Fruit fly (Drosophila melanogaster) whole organism, wandering third instar larva: Measurements from ENCODE around the gene CG7201.

Experiments used
- Abd-B ChIP-seq: fragments of >200 bp; optimal IDR thresholded peaks from 2 replicates; lab custom pipeline; 2017; ENCODE audit warnings: missing biosample characterization, missing genetic modification characterization
- CG9705 ChIP-seq: fragments of 200-800 bp; sonication (Bioruptor generic); optimal IDR thresholded peaks from 2 replicates; lab custom pipeline; 2018; ENCODE audit warnings: missing biosample characterization, mild to moderate bottlenecking, missing genetic modification characterization
- CrebA ChIP-seq: fragments of 200-800 bp; sonication (Bioruptor generic); optimal IDR thresholded peaks from 2 replicates; lab custom pipeline; 2016; ENCODE audit warnings: missing biosample characterization, mild to moderate bottlenecking, missing genetic modification characterization, borderline replicate concordance
- Dfd ChIP-seq: fragments of >200 bp; optimal IDR thresholded peaks from 2 replicates; lab custom pipeline; 2017; ENCODE audit warnings: missing biosample characterization, missing genetic modification characterization
- Dif ChIP-seq: fragments of 200-275, 200-300 bp; sonication (Bioruptor generic); optimal IDR thresholded peaks from 2 replicates; lab custom pipeline; 2018; ENCODE audit warnings: missing biosample characterization, missing genetic modification characterization; ENCODE audit not compliant: partially characterized antibody
- GATAd ChIP-seq: sonication (Bioruptor generic); optimal IDR thresholded peaks from 2 replicates; lab custom pipeline; 2016; ENCODE audit warnings: missing biosample characterization, missing genetic modification characterization
- HLH106 ChIP-seq: fragments of 200-800 bp; optimal IDR thresholded peaks from 3 replicates; lab custom pipeline; 2019; ENCODE audit warnings: missing biosample characterization, mild to moderate bottlenecking, missing genetic modification characterization, moderate library complexity
- Hnf4 ChIP-seq: fragments of 200-800 bp; sonication (Bioruptor generic); optimal IDR thresholded peaks from 2 replicates; lab custom pipeline; 2016; ENCODE audit warnings: missing biosample characterization, mild to moderate bottlenecking, missing genetic modification characterization
- Hr78 ChIP-seq: fragments of >200 bp; optimal IDR thresholded peaks from 2 replicates; lab custom pipeline; 2017; ENCODE audit warnings: missing biosample characterization, missing genetic modification characterization
- Hr83 ChIP-seq: fragments of 200-300 bp; sonication (Bioruptor generic); optimal IDR thresholded peaks from 2 replicates; lab custom pipeline; 2016; ENCODE audit warnings: missing biosample characterization, mild to moderate bottlenecking, missing genetic modification characterization, moderate library complexity; ENCODE audit not compliant: poor library complexity, severe bottlenecking
- Jra ChIP-seq: sonication (Bioruptor generic); optimal IDR thresholded peaks from 2 replicates; lab custom pipeline; 2016; ENCODE audit warnings: missing biosample characterization, missing genetic modification characterization
- Mio ChIP-seq: sonication (Bioruptor generic); optimal IDR thresholded peaks from 2 replicates; lab custom pipeline; 2016; ENCODE audit warnings: missing biosample characterization, missing genetic modification characterization
- Myc ChIP-seq: fragments of >200 bp; optimal IDR thresholded peaks from 2 replicates; lab custom pipeline; 2017
- OdsH ChIP-seq: fragments of 200-800 bp; sonication (Bioruptor generic); optimal IDR thresholded peaks from 2 replicates; lab custom pipeline; 2016; ENCODE audit warnings: missing biosample characterization, mild to moderate bottlenecking, missing genetic modification characterization
- Rel ChIP-seq, 2 experiments: fragments of 200-800 bp; sonication (Bioruptor generic) in 1 of 2; optimal IDR thresholded peaks; 2 replicates in 1 of 2; 3 replicates in 1 of 2; lab custom pipeline; 2016 to 2019; ENCODE audit warnings: mild to moderate bottlenecking in 2 of 2, missing biosample characterization in 2 of 2, missing genetic modification characterization in 2 of 2, moderate library complexity in 1 of 2
- Sp1 ChIP-seq: fragments of 200-800 bp; sonication (Bioruptor generic); optimal IDR thresholded peaks from 3 replicates; lab custom pipeline; 2019; ENCODE audit warnings: missing biosample characterization, mild to moderate bottlenecking, missing genetic modification characterization, moderate library complexity
- Vsx2 ChIP-seq: fragments of 200-300, 225-300 bp; sonication (Bioruptor generic); optimal IDR thresholded peaks from 2 replicates; lab custom pipeline; 2018; ENCODE audit warnings: missing biosample characterization, missing genetic modification characterization; ENCODE audit not compliant: partially characterized antibody
- br ChIP-seq: fragments of 200-800 bp; sonication (Bioruptor generic); optimal IDR thresholded peaks from 2 replicates; lab custom pipeline; 2016; ENCODE audit warnings: missing biosample characterization, missing genetic modification characterization
- dl ChIP-seq, 2 experiments: fragments of 175-275, 200-275 bp in 1 of 2; fragments of 200-275 bp in 1 of 2; sonication (Bioruptor generic); optimal IDR thresholded peaks; lab custom pipeline; 2018; ENCODE audit warnings: mild to moderate bottlenecking in 2 of 2, missing biosample characterization in 2 of 2, missing genetic modification characterization in 2 of 2, moderate library complexity in 2 of 2; ENCODE audit not compliant: partially characterized antibody in 2 of 2, insufficient read depth in 1 of 2
- dmrt93B ChIP-seq: fragments of 200-800 bp; sonication (Bioruptor generic); optimal IDR thresholded peaks from 2 replicates; lab custom pipeline; 2018; ENCODE audit warnings: missing biosample characterization, mild to moderate bottlenecking, missing genetic modification characterization
- dsf ChIP-seq: sonication (Bioruptor generic); optimal IDR thresholded peaks from 2 replicates; lab custom pipeline; 2016; ENCODE audit warnings: missing biosample characterization, missing genetic modification characterization, borderline replicate concordance
- ey ChIP-seq: fragments of 200-800 bp; sonication (Bioruptor generic); optimal IDR thresholded peaks from 2 replicates; lab custom pipeline; 2016; ENCODE audit warnings: missing biosample characterization, missing genetic modification characterization
- foxo ChIP-seq, 2 experiments: fragments of 200-800 bp; sonication (Bioruptor generic); optimal IDR thresholded peaks; 2 replicates in 1 of 2; 3 replicates in 1 of 2; lab custom pipeline; 2016 to 2017; ENCODE audit warnings: missing biosample characterization in 2 of 2, missing genetic modification characterization in 2 of 2
- fru ChIP-seq: fragments of 200-800 bp; sonication (Bioruptor generic); optimal IDR thresholded peaks from 3 replicates; lab custom pipeline; 2016; ENCODE audit warnings: missing biosample characterization, mild to moderate bottlenecking, missing genetic modification characterization
- h ChIP-seq: fragments of 200-800 bp; sonication (Bioruptor generic); optimal IDR thresholded peaks from 3 replicates; lab custom pipeline; 2016; ENCODE audit warnings: missing biosample characterization, mild to moderate bottlenecking, missing genetic modification characterization
- jim ChIP-seq: fragments of 175-275, 200-325 bp; sonication (Bioruptor generic); optimal IDR thresholded peaks from 2 replicates; lab custom pipeline; 2016; ENCODE audit warnings: missing biosample characterization, mild to moderate bottlenecking, missing genetic modification characterization
- lola ChIP-seq: fragments of >200 bp; optimal IDR thresholded peaks from 2 replicates; lab custom pipeline; 2017; ENCODE audit warnings: missing biosample characterization, missing genetic modification characterization
- pan ChIP-seq: fragments of >200 bp; optimal IDR thresholded peaks from 2 replicates; lab custom pipeline; 2017
- psq ChIP-seq: fragments of 200-800 bp; sonication (Bioruptor generic); optimal IDR thresholded peaks from 3 replicates; lab custom pipeline; 2017; ENCODE audit warnings: missing biosample characterization, mild to moderate bottlenecking, missing genetic modification characterization, moderate library complexity
- rgr ChIP-seq: fragments of 200-800 bp; sonication (Bioruptor generic); optimal IDR thresholded peaks from 3 replicates; lab custom pipeline; 2016; ENCODE audit warnings: missing biosample characterization, mild to moderate bottlenecking, missing genetic modification characterization
- sage ChIP-seq: fragments of 200-800 bp; sonication (Bioruptor generic); optimal IDR thresholded peaks from 2 replicates; lab custom pipeline; 2016; ENCODE audit warnings: missing biosample characterization, mild to moderate bottlenecking, missing genetic modification characterization
- usp ChIP-seq: fragments of >200 bp; optimal IDR thresholded peaks from 2 replicates; lab custom pipeline; 2017; ENCODE audit warnings: missing biosample characterization, missing genetic modification characterization
- woc ChIP-seq: sonication (Bioruptor generic); optimal IDR thresholded peaks from 2 replicates; lab custom pipeline; 2016; ENCODE audit warnings: missing biosample characterization, mild to moderate bottlenecking, missing genetic modification characterization

Gene CG7201

dm6 chr3L:8325559-8325958 is 30.4 kb upstream of the CG7201 start, which contains the start of gene CG34461:
Gene CG34461 (plus strand): TSS chr3L:8325859.
- TF ChIP-seq Abd-B (GFP tag; lab: Kevin White, UChicago) (no peak), dl (GFP tag; optimal IDR thresholded peaks at IDR 0.05; lab: Kevin White, UChicago; ENCODE audit: insufficient read depth in 1 of 2, partially characterized antibody in 2 of 2) (no peak), Dfd (GFP tag; lab: Kevin White, UChicago) (no peak), Mio (no peak), fru (GFP tag; lab: Kevin White, UChicago) (no peak), Jra (GFP tag; lab: Kevin White, UChicago) (no peak), OdsH (GFP tag; lab: Kevin White, UChicago) (no peak), sage (GFP tag; lab: Kevin White, UChicago) (no peak), CG9705 (no peak), woc (GFP tag; lab: Kevin White, UChicago) (no peak), pan (lab: Kevin White, UChicago) (no peak), Hr83 (GFP tag; lab: Kevin White, UChicago) (no peak), Myc (no peak), usp (no peak), psq (GFP tag; lab: Kevin White, UChicago) (no peak), ey (no peak), Hnf4 (GFP tag; lab: Kevin White, UChicago) (no peak), Vsx2 (GFP tag; lab: Kevin White, UChicago) (no peak)

- TF ChIP-seq Sp1 (GFP tag; lab: Kevin White, UChicago), result no peak
- TF ChIP-seq ey, result no peak
- no peak for TF ChIP-seq Hr78 (GFP tag; lab: Kevin White, UChicago)
- no peak for TF ChIP-seq Vsx2 (GFP tag; lab: Kevin White, UChicago)
- TF ChIP-seq sage (GFP tag; lab: Kevin White, UChicago), result no peak
- TF ChIP-seq dmrt93B (GFP tag; lab: Kevin White, UChicago), result no peak
- TF ChIP-seq jim (GFP tag; lab: Kevin White, UChicago), result no peak
- TF ChIP-seq h (GFP tag; lab: Kevin White, UChicago), result no peak
- TF ChIP-seq foxo (GFP tag; optimal IDR thresholded peaks at IDR 0.05; lab: Kevin White, UChicago), result no peak
- TF ChIP-seq dsf (GFP tag; lab: Kevin White, UChicago), result no peak
- TF ChIP-seq OdsH (GFP tag; lab: Kevin White, UChicago), result no peak
- no peak for TF ChIP-seq Dfd (GFP tag; lab: Kevin White, UChicago)
These were observed 28.7 kb upstream of the CG7201 start for dm6 chr3L:8323817-8324216.

- TF ChIP-seq br (GFP tag; lab: Kevin White, UChicago) (no peak), CG9705 (no peak), rgr (no peak), jim (GFP tag; lab: Kevin White, UChicago) (no peak), dmrt93B (GFP tag; lab: Kevin White, UChicago) (peak; percentile 8), Vsx2 (GFP tag; lab: Kevin White, UChicago) (no peak), HLH106 (tag; lab: Kevin White, UChicago) (peak; percentile 28), psq (GFP tag; lab: Kevin White, UChicago) (no peak), lola (no peak), Rel (GFP tag; optimal IDR thresholded peaks at IDR 0.05; lab: Kevin White, UChicago) (no peak), Rel (tag; optimal IDR thresholded peaks at IDR 0.05; lab: Kevin White, UChicago) (no peak), woc (GFP tag; lab: Kevin White, UChicago) (no peak), ey (no peak), fru (GFP tag; lab: Kevin White, UChicago) (no peak), Mio (no peak), dl (GFP tag; optimal IDR thresholded peaks at IDR 0.05; lab: Kevin White, UChicago; ENCODE audit: insufficient read depth in 1 of 2, partially characterized antibody in 2 of 2) (no peak), CrebA (no peak), h (GFP tag; lab: Kevin White, UChicago) (peak; percentile 37), Hr78 (GFP tag; lab: Kevin White, UChicago) (no peak), Dif (GFP tag; lab: Kevin White, UChicago) (no peak), usp (no peak), Hr83 (GFP tag; lab: Kevin White, UChicago) (no peak), Dfd (GFP tag; lab: Kevin White, UChicago) (no peak), GATAd (no peak), Jra (GFP tag; lab: Kevin White, UChicago) (no peak)
- TF ChIP-seq, all 38 proteins: peak for 3
These were observed 25.1 kb upstream of the CG7201 start, which contains the start of gene CG13670 for dm6 chr3L:8320105-8320813. Gene CG13670 (plus strand): TSS chr3L:8320763.
